Worm (Caenorhabditis elegans) whole organism, L4 larva: Measurements from ENCODE around the gene tag-234.

Experiments
- F10B5.3 ChIP-seq: sonication (generic microtip); optimal IDR thresholded peaks from 2 replicates; lab custom pipeline; 2016; ENCODE audit warnings: mild to moderate bottlenecking, missing genetic modification characterization, missing compliant biosample characterization
- F26F4.8 ChIP-seq: fragments of 200-800 bp; sonication (Bioruptor generic); conservative IDR thresholded peaks from 2 replicates; pipeline ENCODE4 v1.3.6; 2022; ENCODE audit warnings: missing genetic modification characterization, missing compliant biosample characterization
- F37D6.2 ChIP-seq: sonication (generic microtip); optimal IDR thresholded peaks from 2 replicates; lab custom pipeline; 2016; ENCODE audit warnings: mild to moderate bottlenecking, missing genetic modification characterization, missing compliant biosample characterization
- T20F7.1 ChIP-seq: fragments of 200-800 bp; sonication (Bioruptor generic); optimal IDR thresholded peaks from 2 replicates; lab custom pipeline; 2018; ENCODE audit warnings: mild to moderate bottlenecking, missing genetic modification characterization, missing compliant biosample characterization
- ZK337.2 ChIP-seq: fragments of 200-800 bp; sonication (Bioruptor generic); IDR thresholded peaks from 2 replicates; pipeline ENCODE4 v1.3.6; 2022; ENCODE audit warnings: missing genetic modification reagents, missing genetic modification characterization, missing compliant biosample characterization
- aha-1 ChIP-seq: fragments of 150-350 bp; peaks from one replicate; lab custom pipeline; 2014; ENCODE audit warnings: missing biosample characterization, missing genetic modification characterization
- ama-1 ChIP-seq: fragments of 150-350 bp; optimal IDR thresholded peaks from 2 replicates; lab custom pipeline; 2014; ENCODE audit warnings: inconsistent platforms, mixed read lengths
- arid-1 ChIP-seq: fragments of 200-800 bp; sonication (Bioruptor generic); conservative IDR thresholded peaks from 2 replicates; pipeline ENCODE4 v1.3.6; 2022; ENCODE audit warnings: missing genetic modification reagents, missing genetic modification characterization, missing compliant biosample characterization
- ceh-20 ChIP-seq: fragments of 200-800 bp; sonication (Bioruptor generic); IDR thresholded peaks from 2 replicates; pipeline ENCODE4 v1.3.6; 2022; ENCODE audit warnings: missing genetic modification reagents, missing genetic modification characterization, missing compliant biosample characterization
- ceh-28 ChIP-seq: fragments of 150-350 bp; optimal IDR thresholded peaks from 2 replicates; lab custom pipeline; 2014; ENCODE audit warnings: missing biosample characterization, missing genetic modification reagents, missing genetic modification characterization
- ceh-62 ChIP-seq: sonication (generic microtip); optimal IDR thresholded peaks from 2 replicates; lab custom pipeline; 2017; ENCODE audit warnings: missing biosample characterization, missing genetic modification characterization
- ces-1 ChIP-seq: fragments of 150-350 bp; sonication (generic microtip); optimal IDR thresholded peaks from 4 replicates; lab custom pipeline; 2014; ENCODE audit warnings: missing biosample characterization, missing genetic modification reagents, missing genetic modification characterization
- cey-2 ChIP-seq: sonication (generic microtip); optimal IDR thresholded peaks from 3 replicates; lab custom pipeline; 2017; ENCODE audit warnings: missing genetic modification characterization, mild to moderate bottlenecking, missing compliant biosample characterization, antibody characterized with exemption, borderline replicate concordance; ENCODE audit not compliant: insufficient read depth
- daf-16 ChIP-seq, 3 experiments: sonication (generic microtip); optimal IDR thresholded peaks; 2 replicates each; lab custom pipeline; 2016 to 2017; ENCODE audit warnings: missing genetic modification characterization in 3 of 3, missing genetic modification reagents in 3 of 3, mild to moderate bottlenecking in 2 of 3, missing compliant biosample characterization in 2 of 3, missing biosample characterization in 1 of 3, moderate library complexity in 1 of 3
- daf-19 ChIP-seq: fragments of 200-800 bp; sonication (Bioruptor generic); conservative IDR thresholded peaks from 2 replicates; pipeline ENCODE4 v1.3.6; 2022; ENCODE audit warnings: missing genetic modification characterization, missing compliant biosample characterization
- daf-8 ChIP-seq: fragments of 200-800 bp; sonication (Bioruptor generic); IDR thresholded peaks from 2 replicates; pipeline ENCODE4 v1.3.6; 2022; ENCODE audit warnings: missing genetic modification characterization, missing compliant biosample characterization
- dve-1 ChIP-seq: sonication (generic microtip); optimal IDR thresholded peaks from 2 replicates; lab custom pipeline; 2017; ENCODE audit warnings: antibody characterized with exemption, mild to moderate bottlenecking, missing genetic modification characterization, missing compliant biosample characterization; ENCODE audit not compliant: insufficient read depth
- egl-43 ChIP-seq: fragments of 200-800 bp; sonication (Bioruptor generic); IDR thresholded peaks from 2 replicates; pipeline ENCODE4 v1.3.6; 2022; ENCODE audit warnings: missing genetic modification reagents, missing genetic modification characterization, missing compliant biosample characterization
- gei-8 ChIP-seq: fragments of 200-800 bp; sonication (Bioruptor generic); optimal IDR thresholded peaks from 2 replicates; lab custom pipeline; 2018; ENCODE audit warnings: mild to moderate bottlenecking, missing genetic modification characterization, missing compliant biosample characterization
- hif-1 ChIP-seq, 2 experiments: sonication (generic microtip); optimal IDR thresholded peaks; 2 replicates each; lab custom pipeline; 2016 to 2017; ENCODE audit warnings: missing compliant biosample characterization in 2 of 2, missing genetic modification characterization in 2 of 2, missing genetic modification reagents in 2 of 2, missing genotype in 2 of 2, mild to moderate bottlenecking in 1 of 2
- hlh-11 ChIP-seq: fragments of 200-800 bp; sonication (Bioruptor generic); optimal IDR thresholded peaks from 2 replicates; lab custom pipeline; 2018; ENCODE audit warnings: mild to moderate bottlenecking, missing genetic modification characterization, missing compliant biosample characterization
- lin-1 ChIP-seq: fragments of 200-800 bp; sonication (Bioruptor generic); IDR thresholded peaks from 2 replicates; pipeline ENCODE4 v1.3.6; 2022; ENCODE audit warnings: missing genetic modification reagents, missing genetic modification characterization, missing compliant biosample characterization
- lin-15B ChIP-seq: fragments of 150-350 bp; sonication (generic microtip); optimal IDR thresholded peaks from 3 replicates; lab custom pipeline; 2014; ENCODE audit warnings: missing biosample characterization, missing genetic modification characterization
- lin-29 ChIP-seq: fragments of 200-800 bp; sonication (Bioruptor generic); IDR thresholded peaks from 2 replicates; pipeline ENCODE4 v1.3.6; 2022; ENCODE audit warnings: missing genetic modification reagents, missing genetic modification characterization, missing compliant biosample characterization
- lin-39 ChIP-seq: fragments of 150-350 bp; optimal IDR thresholded peaks from 2 replicates; lab custom pipeline; 2014; ENCODE audit warnings: missing biosample characterization, missing genetic modification reagents, missing genetic modification characterization
- mdl-1 ChIP-seq, 2 experiments: fragments of 150-350 bp in 1 of 2; sonication (generic microtip) in 1 of 2; optimal IDR thresholded peaks; 2 replicates each; lab custom pipeline; 2014 to 2017; ENCODE audit warnings: missing biosample characterization in 2 of 2, missing genetic modification characterization in 2 of 2
- mdt-29 ChIP-seq: fragments of 200-800 bp; sonication (Bioruptor generic); IDR thresholded peaks from 2 replicates; pipeline ENCODE4 v1.3.6; 2022; ENCODE audit warnings: missing genetic modification reagents, missing genetic modification characterization, missing compliant biosample characterization
- nhr-10 ChIP-seq: fragments of 150-350 bp; optimal IDR thresholded peaks from 2 replicates; lab custom pipeline; 2014; ENCODE audit warnings: missing biosample characterization, missing genetic modification characterization
- nhr-102 ChIP-seq: sonication (generic microtip); optimal IDR thresholded peaks from 2 replicates; lab custom pipeline; 2016; ENCODE audit warnings: mild to moderate bottlenecking, missing genetic modification characterization, moderate library complexity, missing compliant biosample characterization
- nhr-11 ChIP-seq: fragments of 150-350 bp; optimal IDR thresholded peaks from 2 replicates; lab custom pipeline; 2014; ENCODE audit warnings: missing biosample characterization, missing genetic modification characterization
- nhr-28 ChIP-seq: fragments of 150-350 bp; optimal IDR thresholded peaks from 2 replicates; lab custom pipeline; 2014; ENCODE audit warnings: missing biosample characterization, missing genetic modification characterization
- nhr-76 ChIP-seq: fragments of 150-350 bp; optimal IDR thresholded peaks from 2 replicates; lab custom pipeline; 2014; ENCODE audit warnings: missing biosample characterization, missing genetic modification characterization
- nhr-77 ChIP-seq: fragments of 150-350 bp; optimal IDR thresholded peaks from 2 replicates; lab custom pipeline; 2014; ENCODE audit warnings: missing biosample characterization, missing genetic modification characterization
- pqm-1 ChIP-seq: sonication (generic microtip); optimal IDR thresholded peaks from 2 replicates; lab custom pipeline; 2017; ENCODE audit warnings: missing biosample characterization, missing genetic modification characterization
- sdz-12 ChIP-seq: fragments of 200-800 bp; sonication (Bioruptor generic); optimal IDR thresholded peaks from 2 replicates; lab custom pipeline; 2018; ENCODE audit warnings: mild to moderate bottlenecking, missing genetic modification characterization, missing compliant biosample characterization
- tag-97 ChIP-seq: fragments of 200-800 bp; sonication (Bioruptor generic); IDR thresholded peaks from 2 replicates; pipeline ENCODE4 v1.3.6; 2022; ENCODE audit warnings: missing genetic modification characterization, missing compliant biosample characterization
- tra-1 ChIP-seq: fragments of 200-800 bp; sonication (Bioruptor generic); IDR thresholded peaks from 2 replicates; pipeline ENCODE4 v1.3.6; 2022; ENCODE audit warnings: missing genetic modification reagents, missing genetic modification characterization, missing compliant biosample characterization
- unc-130 ChIP-seq: sonication (generic microtip); optimal IDR thresholded peaks from 2 replicates; lab custom pipeline; 2016; ENCODE audit warnings: missing genetic modification reagents, missing genetic modification characterization, missing compliant biosample characterization
- unc-62 ChIP-seq, 3 experiments: fragments of 150-350 bp in 1 of 3; sonication (generic microtip); optimal IDR thresholded peaks in 2 of 3; peaks in 1 of 3; 1 replicate in 1 of 3; 2 replicates in 2 of 3; lab custom pipeline; 2014 to 2017; ENCODE audit warnings: missing biosample characterization in 3 of 3, missing genetic modification characterization in 3 of 3, missing genetic modification reagents in 3 of 3, missing genotype in 1 of 3
- zip-11 ChIP-seq: fragments of 200-800 bp; sonication (Bioruptor generic); IDR thresholded peaks from 2 replicates; pipeline ENCODE4 v1.3.6; 2022; ENCODE audit warnings: missing genetic modification characterization, missing compliant biosample characterization

The tag-234 gene

ce11 chrII:5844694-5845129 lies 19.3 kb upstream of the tag-234 start (continued):
- peak; percentile 98 for TF ChIP-seq nhr-77 (tag; lab: Kevin White, UChicago)
- TF ChIP-seq sdz-12 (GFP tag; lab: Kevin White, UChicago): peak; percentile 82
- TF ChIP-seq tra-1: peak; percentile 98
- TF ChIP-seq zip-11 (GFP tag; lab: Robert Waterston, UW): 0 out of 2 replicates have a peak, but pooled peaks have one; percentile 52
- peak; percentile 88 to 94 for TF ChIP-seq hif-1 (tag; optimal IDR thresholded peaks at IDR 0.05; lab: Kevin White, UChicago)
- peak; percentile 96 for TF ChIP-seq arid-1 (GFP tag; lab: Robert Waterston, UW)
- TF ChIP-seq lin-15B (tag; lab: Kevin White, UChicago): peak; percentile 63
- peak; percentile 99 for TF ChIP-seq hlh-11 (tag; lab: Kevin White, UChicago)
- TF ChIP-seq mdl-1 (tag; optimal IDR thresholded peaks at IDR 0.05; lab: Kevin White, UChicago): peak; percentile 94 to 95
- peak; percentile 98 for TF ChIP-seq nhr-102
- no peak for TF ChIP-seq tag-97 (GFP tag; lab: Robert Waterston, UW)
- TF ChIP-seq F37D6.2: peak; percentile 97
- TF ChIP-seq gei-8: peak; percentile 94
- TF ChIP-seq T20F7.1 (GFP tag; lab: Kevin White, UChicago): peak; percentile 93
- peak; percentile 100 for TF ChIP-seq ama-1 (lab: Kevin White, UChicago)
- TF ChIP-seq, all 104 proteins: peak for 102

ce11 chrII:5845441-5845840 lies 18.6 kb upstream of the tag-234 start, which contains the start of the genes ZK1248.17 and H41C03.3:
Gene ZK1248.17 (minus strand): TSS chrII:5845541.
Gene H41C03.3 (plus strand): TSS chrII:5845777.
- TF ChIP-seq ceh-20 (no peak), hif-1 (tag; optimal IDR thresholded peaks at IDR 0.05; lab: Kevin White, UChicago) (no peak), egl-43 (no peak), lin-1 (GFP tag; lab: Robert Waterston, UW) (no peak), mdt-29 (no peak), lin-29 (no peak), F26F4.8 (GFP tag; lab: Robert Waterston, UW) (no peak)

- TF ChIP-seq F26F4.8 (GFP tag; lab: Robert Waterston, UW) (no peak), pqm-1 (peak; percentile 12), cey-2 (no peak), dve-1 (peak; percentile 34), nhr-28 (peak; percentile 72)
- TF ChIP-seq, all 104 proteins: peak for 3
These were observed 17.8 kb upstream of the tag-234 start for ce11 chrII:5846181-5846580.

ce11 chrII:5852007-5852406 lies 12.0 kb upstream of the tag-234 start, which contains the start of gene H41C03.2:
Gene H41C03.2 (minus strand): TSS chrII:5852107.
- TF ChIP-seq daf-19: no peak
- TF ChIP-seq unc-62 (GFP tag; optimal IDR thresholded peaks at IDR 0.05 in 1 of 2; lab: Kevin White, UChicago): peak in 1 of 2 experiments; percentile 75
- TF ChIP-seq unc-62 (tag; optimal IDR thresholded peaks at IDR 0.05; lab: Kevin White, UChicago): no peak

- TF ChIP-seq aha-1 (tag; lab: Kevin White, UChicago) (no peak), arid-1 (GFP tag; lab: Robert Waterston, UW) (no peak), lin-39 (tag; lab: Kevin White, UChicago) (no peak), nhr-28 (peak; percentile 62), nhr-76 (tag; lab: Kevin White, UChicago) (no peak)
These were observed 10.7 kb upstream of the tag-234 start for ce11 chrII:5853261-5853660.

- TF ChIP-seq nhr-11 (tag; lab: Kevin White, UChicago) (no peak), unc-130 (GFP tag; lab: Kevin White, UChicago) (no peak), daf-8 (GFP tag; lab: Robert Waterston, UW) (no peak), ceh-28 (no peak), ces-1 (GFP tag; lab: Kevin White, UChicago) (no peak), F10B5.3 (tag; lab: Kevin White, UChicago) (no peak), ZK337.2 (GFP tag; lab: Robert Waterston, UW) (no peak), daf-16 (GFP tag; optimal IDR thresholded peaks at IDR 0.05; lab: Kevin White, UChicago) (no peak), daf-16 (tag; optimal IDR thresholded peaks at IDR 0.05; lab: Kevin White, UChicago) (no peak), ceh-62 (tag; lab: Kevin White, UChicago) (no peak), nhr-10 (tag; lab: Kevin White, UChicago) (no peak), zip-11 (GFP tag; lab: Robert Waterston, UW) (no peak), nhr-76 (tag; lab: Kevin White, UChicago) (no peak)
- TF ChIP-seq, all 104 proteins: peak for 0
These were observed 9.9 kb upstream of the tag-234 start, which contains the start of gene H41C03.1 for ce11 chrII:5854122-5854521. Gene H41C03.1 (plus strand): TSS chrII:5854422.
